Fruit fly (Drosophila melanogaster) whole organism, embryonic: Measurements from ENCODE around the gene Sec13.

Experiments
- Asciz ChIP-seq: fragments of 200-800 bp; sonication (Bioruptor generic); optimal IDR thresholded peaks from 2 replicates; lab custom pipeline; 2017; ENCODE audit warnings: missing biosample characterization, mild to moderate bottlenecking, missing genetic modification characterization, missing genetic modification reagents
- Bgb ChIP-seq: fragments of 200-800 bp; sonication (Bioruptor generic); IDR thresholded peaks from 2 replicates; pipeline ENCODE4 v1.3.6; 2022; ENCODE audit warnings: missing biosample characterization, missing genetic modification characterization; ENCODE audit not compliant: partially characterized antibody
- C15 ChIP-seq: fragments of 200-800 bp; sonication (Bioruptor generic); IDR thresholded peaks from 3 replicates; pipeline ENCODE4 v1.3.6; 2022; ENCODE audit warnings: missing biosample characterization, missing genetic modification characterization
- CG10654 ChIP-seq: fragments of 200-800 bp; sonication (Bioruptor generic); optimal IDR thresholded peaks from 2 replicates; lab custom pipeline; 2016; ENCODE audit warnings: missing biosample characterization, missing genetic modification characterization
- CG11504 ChIP-seq: fragments of 200-800 bp; sonication (Bioruptor generic); optimal IDR thresholded peaks from 3 replicates; lab custom pipeline; 2019; ENCODE audit warnings: missing biosample characterization, mild to moderate bottlenecking, missing genetic modification characterization, moderate library complexity
- CG12236 ChIP-seq: fragments of 200-800 bp; sonication (Bioruptor generic); optimal IDR thresholded peaks from 2 replicates; lab custom pipeline; 2016; ENCODE audit warnings: missing biosample characterization, missing genetic modification characterization
- CG13424 ChIP-seq: fragments of 200-800 bp; sonication (Bioruptor generic); optimal IDR thresholded peaks from 2 replicates; lab custom pipeline; 2019; ENCODE audit warnings: missing biosample characterization, mild to moderate bottlenecking, missing genetic modification characterization, moderate library complexity
- CG15696 ChIP-seq: fragments of 200-800 bp; sonication (Bioruptor generic); optimal IDR thresholded peaks from 2 replicates; lab custom pipeline; 2019; ENCODE audit warnings: missing biosample characterization, mild to moderate bottlenecking, missing genetic modification characterization, moderate library complexity
- CG1832 ChIP-seq: fragments of 200-800 bp; sonication (Bioruptor generic); optimal IDR thresholded peaks from 2 replicates; lab custom pipeline; 2017; ENCODE audit warnings: missing biosample characterization, mild to moderate bottlenecking, missing genetic modification characterization, inconsistent platforms
- CG31441 ChIP-seq: fragments of 200-800 bp; sonication (Bioruptor generic); IDR thresholded peaks from 2 replicates; pipeline ENCODE4 v1.3.6; 2022; ENCODE audit warnings: missing biosample characterization, missing genetic modification characterization
- CG5245 ChIP-seq: fragments of 200-800 bp; sonication (Bioruptor generic); optimal IDR thresholded peaks from 3 replicates; lab custom pipeline; 2016; ENCODE audit warnings: missing biosample characterization, missing genetic modification characterization
- CG6175 ChIP-seq: fragments of 200-800 bp; sonication (Bioruptor generic); IDR thresholded peaks from 3 replicates; pipeline ENCODE4 v1.3.6; 2022; ENCODE audit warnings: missing biosample characterization, missing genetic modification characterization
- CG8388 ChIP-seq: fragments of 200-800 bp; sonication (Bioruptor generic); optimal IDR thresholded peaks from 2 replicates; lab custom pipeline; 2019; ENCODE audit warnings: missing biosample characterization, mild to moderate bottlenecking, missing genetic modification characterization, moderate library complexity
- CG8924 ChIP-seq: fragments of 200-800 bp; optimal IDR thresholded peaks from 3 replicates; lab custom pipeline; 2019; ENCODE audit warnings: missing biosample characterization, mild to moderate bottlenecking, missing genetic modification characterization, moderate library complexity
- CoRest ChIP-seq: fragments of 200-800 bp; sonication (Bioruptor generic); optimal IDR thresholded peaks from 3 replicates; lab custom pipeline; 2018; ENCODE audit warnings: missing biosample characterization, mild to moderate bottlenecking, missing genetic modification characterization, moderate library complexity
- D19A ChIP-seq: fragments of 200-800 bp; optimal IDR thresholded peaks from 3 replicates; lab custom pipeline; 2019; ENCODE audit warnings: missing biosample characterization, mild to moderate bottlenecking, missing genetic modification characterization, moderate library complexity
- Dll ChIP-seq: fragments of 200-800 bp; sonication (Bioruptor generic); IDR thresholded peaks from 4 replicates; pipeline ENCODE4 v1.3.6; 2022; ENCODE audit warnings: missing biosample characterization, missing genetic modification characterization; ENCODE audit not compliant: partially characterized antibody
- Eip74EF ChIP-seq, 2 experiments: fragments of 200-800 bp in 1 of 2; fragments of >200 bp in 1 of 2; sonication (Bioruptor generic) in 1 of 2; optimal IDR thresholded peaks; 2 replicates each; lab custom pipeline; 2017 to 2019; ENCODE audit warnings: missing biosample characterization in 2 of 2, missing genetic modification characterization in 2 of 2, mild to moderate bottlenecking in 1 of 2, moderate library complexity in 1 of 2
- Hey ChIP-seq: fragments of 200-800 bp; sonication (Bioruptor generic); optimal IDR thresholded peaks from 3 replicates; lab custom pipeline; 2018; ENCODE audit warnings: missing biosample characterization, mild to moderate bottlenecking, missing genetic modification characterization
- MBD-R2 ChIP-seq: fragments of 200-800 bp; sonication (Bioruptor generic); IDR thresholded peaks from 2 replicates; pipeline ENCODE4 v1.3.6; 2022; ENCODE audit warnings: missing biosample characterization, missing genetic modification characterization
- NFAT ChIP-seq: fragments of 200-800 bp; sonication (Bioruptor generic); IDR thresholded peaks from 2 replicates; pipeline ENCODE4 v1.3.6; 2022; ENCODE audit warnings: missing biosample characterization, missing genetic modification characterization
- Nf-YC ChIP-seq: fragments of 200-800 bp; optimal IDR thresholded peaks from 3 replicates; lab custom pipeline; 2019; ENCODE audit warnings: missing biosample characterization, mild to moderate bottlenecking, missing genetic modification characterization, moderate library complexity
- Optix ChIP-seq: fragments of 200-800 bp; sonication (Bioruptor generic); IDR thresholded peaks from 3 replicates; pipeline ENCODE4 v1.3.6; 2022; ENCODE audit warnings: missing biosample characterization, missing genetic modification characterization
- Scr ChIP-seq: fragments of 200-800 bp; sonication (Bioruptor generic); IDR thresholded peaks from 2 replicates; pipeline ENCODE4 v1.3.6; 2022; ENCODE audit warnings: missing biosample characterization, missing genetic modification characterization; ENCODE audit not compliant: partially characterized antibody
- Sox100B ChIP-seq: fragments of 200-800 bp; sonication (Bioruptor generic); optimal IDR thresholded peaks from 3 replicates; lab custom pipeline; 2018; ENCODE audit warnings: missing biosample characterization, mild to moderate bottlenecking, missing genetic modification characterization
- Tbp ChIP-seq: fragments of >200 bp; optimal IDR thresholded peaks from 2 replicates; lab custom pipeline; 2018; ENCODE audit warnings: missing biosample characterization, missing genetic modification characterization
- YL-1 ChIP-seq: fragments of 200-800 bp; sonication (Bioruptor generic); optimal IDR thresholded peaks from 3 replicates; lab custom pipeline; 2017; ENCODE audit warnings: missing biosample characterization, mild to moderate bottlenecking, missing genetic modification characterization
- az2 ChIP-seq: fragments of 200-800 bp; sonication (Bioruptor generic); optimal IDR thresholded peaks from 3 replicates; lab custom pipeline; 2016; ENCODE audit warnings: missing biosample characterization, missing genetic modification characterization
- bsh ChIP-seq, 2 experiments: fragments of 200-800 bp; sonication (Bioruptor generic); optimal IDR thresholded peaks; 2 replicates each; lab custom pipeline; 2017 to 2018; ENCODE audit warnings: mild to moderate bottlenecking in 2 of 2, missing biosample characterization in 2 of 2, missing genetic modification characterization in 2 of 2, moderate library complexity in 1 of 2
- cas ChIP-seq: fragments of 200-800 bp; sonication (Bioruptor generic); IDR thresholded peaks from 2 replicates; pipeline ENCODE4 v1.3.6; 2022; ENCODE audit warnings: missing biosample characterization, missing genetic modification characterization
- chif ChIP-seq, 2 experiments: fragments of 200-800 bp; sonication (Bioruptor generic); optimal IDR thresholded peaks; 3 replicates each; lab custom pipeline; 2016; ENCODE audit warnings: missing biosample characterization in 2 of 2, missing genetic modification characterization in 2 of 2
- ci ChIP-seq: fragments of 200-800 bp; sonication (Bioruptor generic); IDR thresholded peaks from 3 replicates; pipeline ENCODE4 v1.3.6; 2022; ENCODE audit warnings: missing biosample characterization, missing genetic modification characterization
- corto ChIP-seq: fragments of 200-800 bp; sonication (Bioruptor generic); optimal IDR thresholded peaks from 2 replicates; lab custom pipeline; 2016; ENCODE audit warnings: missing biosample characterization, mild to moderate bottlenecking, missing genetic modification characterization, moderate library complexity
- dimm ChIP-seq: fragments of 200-800 bp; sonication (Bioruptor generic); IDR thresholded peaks from 2 replicates; pipeline ENCODE4 v1.3.6; 2022; ENCODE audit warnings: missing biosample characterization, missing genetic modification characterization
- en ChIP-seq: fragments of 200-800 bp; sonication (Bioruptor generic); optimal IDR thresholded peaks from 2 replicates; lab custom pipeline; 2016; ENCODE audit warnings: missing biosample characterization, missing genetic modification characterization
- ewg ChIP-seq: fragments of 200-800 bp; sonication (Bioruptor generic); optimal IDR thresholded peaks from 3 replicates; lab custom pipeline; 2017; ENCODE audit warnings: mild to moderate bottlenecking, missing biosample characterization, missing genetic modification reagents, missing genetic modification characterization
- gem ChIP-seq: fragments of 200-800 bp; sonication (Bioruptor generic); optimal IDR thresholded peaks from 2 replicates; lab custom pipeline; 2019; ENCODE audit warnings: missing biosample characterization, mild to moderate bottlenecking, missing genetic modification characterization, moderate library complexity
- inv ChIP-seq: fragments of 200-800 bp; sonication (Bioruptor generic); IDR thresholded peaks from 2 replicates; pipeline ENCODE4 v1.3.6; 2022; ENCODE audit warnings: missing biosample characterization, missing genetic modification characterization; ENCODE audit not compliant: partially characterized antibody
- jigr1 ChIP-seq: fragments of 200-800 bp; sonication (Bioruptor generic); IDR thresholded peaks from 3 replicates; pipeline ENCODE4 v1.3.6; 2022; ENCODE audit warnings: missing biosample characterization, missing genetic modification characterization
- mam ChIP-seq: fragments of 200-800 bp; sonication (Bioruptor generic); optimal IDR thresholded peaks from 3 replicates; lab custom pipeline; 2016; ENCODE audit warnings: missing biosample characterization, missing genetic modification characterization
- nom ChIP-seq: fragments of 200-800 bp; sonication (Bioruptor generic); optimal IDR thresholded peaks from 2 replicates; lab custom pipeline; 2017; ENCODE audit warnings: missing biosample characterization, missing genetic modification characterization, mild to moderate bottlenecking, moderate library complexity, missing genetic modification reagents
- sens-2 ChIP-seq: fragments of 200-800 bp; sonication (Bioruptor generic); IDR thresholded peaks from 2 replicates; pipeline ENCODE4 v1.3.6; 2022; ENCODE audit warnings: missing biosample characterization, missing genetic modification characterization
- shn ChIP-seq: fragments of 200-800 bp; sonication (Bioruptor generic); optimal IDR thresholded peaks from 3 replicates; lab custom pipeline; 2016; ENCODE audit warnings: missing biosample characterization, missing genetic modification characterization
- sim ChIP-seq: fragments of 200-800 bp; sonication (Bioruptor generic); IDR thresholded peaks from 2 replicates; pipeline ENCODE4 v1.3.6; 2022; ENCODE audit warnings: missing biosample characterization, missing genetic modification characterization
- tgo ChIP-seq: fragments of 200-800 bp; sonication (Bioruptor generic); IDR thresholded peaks from 3 replicates; pipeline ENCODE4 v1.3.6; 2022; ENCODE audit warnings: missing biosample characterization, missing genetic modification characterization
- tll ChIP-seq, 2 experiments: fragments of 200-800 bp in 1 of 2; fragments of >200 bp in 1 of 2; sonication (Bioruptor generic) in 1 of 2; optimal IDR thresholded peaks; 2 replicates each; lab custom pipeline; 2017 to 2019; ENCODE audit warnings: missing biosample characterization in 2 of 2, missing genetic modification characterization in 2 of 2, mild to moderate bottlenecking in 1 of 2, moderate library complexity in 1 of 2
- zen2 ChIP-seq: fragments of 200-800 bp; sonication (Bioruptor generic); IDR thresholded peaks from 3 replicates; pipeline ENCODE4 v1.3.6; 2022; ENCODE audit warnings: missing biosample characterization, missing genetic modification characterization; ENCODE audit not compliant: partially characterized antibody
- zfh1 ChIP-seq: fragments of 200-800 bp; sonication (Bioruptor generic); IDR thresholded peaks from 3 replicates; pipeline ENCODE4 v1.3.6; 2022; ENCODE audit warnings: missing biosample characterization, missing genetic modification characterization

The Sec13 gene

DNA sequence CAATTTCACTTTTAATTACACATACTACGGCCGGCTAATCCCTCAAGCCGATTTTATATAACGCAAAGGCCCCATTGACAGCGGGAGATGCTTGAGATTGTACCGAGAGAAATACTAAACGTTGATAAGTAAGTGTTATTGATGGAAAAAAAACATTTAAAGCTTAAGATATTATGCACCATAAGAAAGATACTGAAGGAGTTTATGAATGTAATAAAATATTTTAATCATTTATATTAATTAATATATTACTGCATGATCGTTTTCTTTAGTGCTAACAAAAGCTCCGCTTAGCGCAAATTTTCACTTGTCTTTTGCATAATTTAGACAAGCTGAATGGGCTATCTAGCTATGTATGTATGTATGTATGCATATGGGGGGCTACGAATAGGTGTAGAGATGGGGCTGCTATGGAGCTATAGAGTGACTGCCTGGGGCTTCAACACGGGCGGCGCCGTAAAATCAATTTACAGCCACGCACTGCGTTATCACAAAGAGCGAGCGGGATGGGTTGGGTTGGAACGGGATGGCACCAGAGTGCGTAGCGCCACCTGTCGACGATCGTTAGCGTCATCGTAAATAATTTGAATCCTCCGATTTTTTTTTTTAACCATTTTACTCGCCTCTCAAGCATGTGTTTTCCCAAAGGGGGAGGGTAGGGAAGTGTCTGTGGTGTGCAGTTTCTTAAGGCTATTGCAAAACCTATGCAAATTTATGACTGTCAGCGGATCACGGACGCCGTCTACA is 40.6 kb downstream of the Sec13 start (continued):
- TF ChIP-seq Nf-YC (no peak), zfh1 (GFP tag; lab: Robert Waterston, UW) (no peak), D19A (no peak), corto (GFP tag; lab: Kevin White, UChicago) (no peak), nom (no peak), CG12236 (GFP tag; lab: Kevin White, UChicago) (no peak), mam (GFP tag; lab: Kevin White, UChicago) (no peak), inv (GFP tag; lab: Robert Waterston, UW) (no peak), dimm (peak; percentile 21; the same call in 1 of the 2 replicates), CG5245 (GFP tag; lab: Kevin White, UChicago) (no peak), sens-2 (GFP tag; lab: Robert Waterston, UW) (peak; percentile 47; the same call in 1 of the 2 replicates), CG6175 (GFP tag; lab: Robert Waterston, UW) (no peak), MBD-R2 (no peak), Dll (GFP tag; lab: Robert Waterston, UW) (no peak), CG31441 (GFP tag; lab: Robert Waterston, UW) (no peak; the same call in 1 of the 2 replicates), jigr1 (GFP tag; lab: Robert Waterston, UW) (no peak), Hey (tag; lab: Kevin White, UChicago) (no peak), CG13424 (tag; lab: Kevin White, UChicago) (peak; percentile 47), bsh (GFP tag; optimal IDR thresholded peaks at IDR 0.05; lab: Kevin White, UChicago) (peak in 1 of 2 experiments; percentile 64), CG8924 (tag; lab: Kevin White, UChicago) (no peak), C15 (GFP tag; lab: Robert Waterston, UW) (no peak), CG10654 (GFP tag; lab: Kevin White, UChicago) (no peak), tgo (GFP tag; lab: Robert Waterston, UW) (0 out of 3 replicates have a peak, but pooled peaks have one; percentile 22), Tbp (GFP tag; lab: Kevin White, UChicago) (no peak), CG1832 (GFP tag; lab: Kevin White, UChicago) (no peak), YL-1 (GFP tag; lab: Kevin White, UChicago) (no peak), tll (GFP tag; optimal IDR thresholded peaks at IDR 0.05; lab: Kevin White, UChicago) (no peak), zen2 (GFP tag; lab: Robert Waterston, UW) (no peak), CG11504 (tag; lab: Kevin White, UChicago) (peak; percentile 61), chif (GFP tag; optimal IDR thresholded peaks at IDR 0.05; lab: Kevin White, UChicago) (no peak), CoRest (tag; lab: Kevin White, UChicago) (peak; percentile 41), cas (GFP tag; lab: Robert Waterston, UW) (no peak), Scr (GFP tag; lab: Robert Waterston, UW) (no peak), Sox100B (peak; percentile 20), NFAT (no peak), Optix (GFP tag; lab: Robert Waterston, UW) (0 out of 3 replicates have a peak, but pooled peaks have one; percentile 9), shn (GFP tag; lab: Kevin White, UChicago) (no peak), ci (peak; percentile 75), Asciz (GFP tag; lab: Kevin White, UChicago) (peak; percentile 11), sim (no peak), Bgb (no peak), az2 (GFP tag; lab: Kevin White, UChicago) (peak; percentile 45), Eip74EF (GFP tag; optimal IDR thresholded peaks at IDR 0.05; lab: Kevin White, UChicago) (no peak), CG8388 (GFP tag; lab: Kevin White, UChicago) (peak; percentile 33), gem (tag; lab: Kevin White, UChicago) (peak; percentile 63), en (GFP tag; lab: Kevin White, UChicago) (no peak), CG15696 (no peak), ewg (peak; percentile 9)
